Worm (Caenorhabditis elegans): ENCODE results near the gene sec-22.

DNA sequence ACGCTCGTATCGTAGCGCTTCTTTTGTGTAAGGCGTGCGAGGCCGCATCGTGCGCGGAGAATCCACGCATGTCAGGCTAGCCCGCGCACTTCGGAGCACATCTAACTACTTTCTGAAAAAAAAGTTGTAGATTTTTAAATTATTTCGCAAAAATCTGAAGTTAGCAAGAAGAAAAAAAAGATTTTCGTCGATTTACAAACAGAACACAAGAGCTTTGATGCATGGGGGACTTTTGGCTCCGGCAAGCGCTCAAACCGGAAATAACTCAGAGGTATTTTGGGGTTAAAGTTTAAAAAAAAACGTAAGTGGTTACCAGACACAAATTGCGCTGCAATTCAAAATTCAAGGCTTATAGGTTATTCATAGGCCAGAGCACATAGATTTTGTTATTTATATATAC lies 17.9 kb upstream of the sec-22 start, which contains the start of the genes F55A4.13 and nlf-1:
- TF ChIP-seq pes-1 (GFP tag; IDR thresholded peaks at IDR 0.05) (no peak), F13C5.2 (tag; optimal IDR thresholded peaks at IDR 0.05) (no peak), ama-1 (optimal IDR thresholded peaks at IDR 0.05) (no peak), flt-1 (GFP tag; IDR thresholded peaks at IDR 0.05) (no peak), sea-1 (GFP tag; conservative IDR thresholded peaks at IDR 0.05) (no peak), hmbx-1 (tag; optimal IDR thresholded peaks at IDR 0.05) (no peak), aly-1 (tag; optimal IDR thresholded peaks at IDR 0.05) (no peak), tbx-37 (GFP tag; conservative IDR thresholded peaks at IDR 0.05) (no peak), scrt-1 (GFP tag; IDR thresholded peaks at IDR 0.05) (no peak), B0310.2 (tag; optimal IDR thresholded peaks at IDR 0.05) (no peak), tra-4 (tag; optimal IDR thresholded peaks at IDR 0.05) (no peak), tbx-11 (GFP tag; IDR thresholded peaks at IDR 0.05) (no peak), ceh-36 (tag; optimal IDR thresholded peaks at IDR 0.05) (no peak), hmg-4 (GFP tag; optimal IDR thresholded peaks at IDR 0.05) (no peak)
